Worm (Caenorhabditis elegans) whole organism, midembryonic: ENCODE data around the gene glt-5.

Experiments used
- T22C8.4 ChIP-seq: fragments of 200-800 bp; sonication (Bioruptor generic); IDR thresholded peaks from 2 replicates; pipeline ENCODE4 v1.3.6; 2022; ENCODE audit warnings: missing genetic modification characterization, missing compliant biosample characterization
- cog-1 ChIP-seq: sonication (generic microtip); optimal IDR thresholded peaks from 2 replicates; lab custom pipeline; 2016; ENCODE audit warnings: missing genetic modification characterization, missing compliant biosample characterization
- flt-1 ChIP-seq: fragments of 200-800 bp; sonication (Bioruptor generic); IDR thresholded peaks from 2 replicates; pipeline ENCODE4 v1.3.6; 2022; ENCODE audit warnings: missing genetic modification characterization, missing compliant biosample characterization
- klf-2 ChIP-seq: fragments of 200-800 bp; sonication (Bioruptor generic); conservative IDR thresholded peaks from 2 replicates; pipeline ENCODE4 v1.3.6; 2022; ENCODE audit warnings: missing genetic modification reagents, missing genetic modification characterization, missing compliant biosample characterization
- med-1 ChIP-seq: sonication (generic microtip); optimal IDR thresholded peaks from 2 replicates; lab custom pipeline; 2017; ENCODE audit warnings: missing genetic modification characterization, mild to moderate bottlenecking, missing compliant biosample characterization, antibody characterized with exemption, missing genetic modification reagents; ENCODE audit not compliant: insufficient read depth
- ref-1 ChIP-seq: fragments of 200-800 bp; sonication (Bioruptor generic); conservative IDR thresholded peaks from 2 replicates; pipeline ENCODE4 v1.3.6; 2022; ENCODE audit warnings: missing genetic modification reagents, missing genetic modification characterization, missing compliant biosample characterization
- tab-1 ChIP-seq: fragments of 200-800 bp; sonication (Bioruptor generic); IDR thresholded peaks from 2 replicates; pipeline ENCODE4 v1.3.6; 2022; ENCODE audit warnings: missing genetic modification characterization, missing compliant biosample characterization
- ztf-23 ChIP-seq: fragments of 200-800 bp; sonication (Bioruptor generic); IDR thresholded peaks from 2 replicates; pipeline ENCODE4 v1.3.6; 2022; ENCODE audit warnings: missing genetic modification reagents, missing genetic modification characterization, missing compliant biosample characterization
- ztf-29 ChIP-seq: fragments of 200-800 bp; sonication (Bioruptor generic); IDR thresholded peaks from 2 replicates; pipeline ENCODE4 v1.3.6; 2022; ENCODE audit warnings: missing genetic modification reagents, missing genetic modification characterization, missing compliant biosample characterization

ce11 chrII:9668959-9669358 is 39.7 kb downstream of the glt-5 start, which contains the start of gene taf-8:
- no peak for TF ChIP-seq flt-1 (GFP tag; lab: Robert Waterston, UW)
- no peak for TF ChIP-seq ref-1 (GFP tag; lab: Robert Waterston, UW)
- no peak for TF ChIP-seq klf-2 (GFP tag; lab: Robert Waterston, UW)
- TF ChIP-seq cog-1, result no peak
- no peak for TF ChIP-seq tab-1
- no peak for TF ChIP-seq med-1 (GFP tag; lab: Kevin White, UChicago)
- no peak for TF ChIP-seq ztf-23 (GFP tag; lab: Robert Waterston, UW)
- TF ChIP-seq ztf-29 (GFP tag; lab: Robert Waterston, UW), result no peak
- TF ChIP-seq T22C8.4 (GFP tag; lab: Robert Waterston, UW), result 0 out of 2 replicates have a peak, but pooled peaks have one; percentile 23
